Worm (Caenorhabditis elegans) whole organism, mixed stage, embryonic: ENCODE measurements around the gene Y42H9B.3.
A peak's percentile ranks its signal among the peaks of the same experiment; 100 is the strongest.

Experiments
- bed-3 ChIP-seq: fragments of 200-800 bp; sonication (Bioruptor generic); optimal IDR thresholded peaks from 3 replicates; lab custom pipeline; 2018; ENCODE audit warnings: mild to moderate bottlenecking, missing genetic modification characterization, moderate library complexity, missing compliant biosample characterization
- blmp-1 ChIP-seq: fragments of 150-350 bp; optimal IDR thresholded peaks from 2 replicates; lab custom pipeline; 2014; ENCODE audit warnings: missing biosample characterization, missing genetic modification characterization
- ceh-43 ChIP-seq: fragments of 200-800 bp; sonication (Bioruptor generic); optimal IDR thresholded peaks from 2 replicates; lab custom pipeline; 2018; ENCODE audit warnings: mild to moderate bottlenecking, missing genetic modification characterization, moderate library complexity, missing compliant biosample characterization
- ces-1 ChIP-seq: fragments of 150-350 bp; optimal IDR thresholded peaks from 2 replicates; lab custom pipeline; 2014; ENCODE audit warnings: missing biosample characterization, missing genetic modification reagents, missing genetic modification characterization
- drap-1 ChIP-seq: fragments of 200-800 bp; sonication (Bioruptor generic); optimal IDR thresholded peaks from 3 replicates; lab custom pipeline; 2018; ENCODE audit warnings: mild to moderate bottlenecking, missing genetic modification characterization, missing compliant biosample characterization
- elt-1 ChIP-seq: sonication (generic microtip); optimal IDR thresholded peaks from 2 replicates; lab custom pipeline; 2017; ENCODE audit warnings: missing genetic modification characterization, mild to moderate bottlenecking, missing compliant biosample characterization, antibody characterized with exemption, moderate library complexity, borderline replicate concordance; ENCODE audit not compliant: insufficient read depth
- elt-3 ChIP-seq: fragments of 150-350 bp; optimal IDR thresholded peaks from 2 replicates; lab custom pipeline; 2014; ENCODE audit warnings: missing biosample characterization, missing genetic modification characterization
- flh-1 ChIP-seq: fragments of 200-800 bp; sonication (Bioruptor generic); optimal IDR thresholded peaks from 2 replicates; lab custom pipeline; 2018; ENCODE audit warnings: mild to moderate bottlenecking, missing genetic modification characterization, moderate library complexity, missing compliant biosample characterization
- ham-2 ChIP-seq: fragments of 200-800 bp; sonication (Bioruptor generic); optimal IDR thresholded peaks from 2 replicates; lab custom pipeline; 2018; ENCODE audit warnings: mild to moderate bottlenecking, missing genetic modification characterization, missing compliant biosample characterization
- hlh-1 ChIP-seq: fragments of 150-350 bp; optimal IDR thresholded peaks from 2 replicates; lab custom pipeline; 2014; ENCODE audit warnings: missing biosample characterization, missing genetic modification reagents, missing genetic modification characterization
- lin-13 ChIP-seq: fragments of 150-350 bp; optimal IDR thresholded peaks from 2 replicates; lab custom pipeline; 2014; ENCODE audit warnings: missing biosample characterization, missing genetic modification characterization
- lin-32 ChIP-seq: fragments of 200-800 bp; sonication (Bioruptor generic); optimal IDR thresholded peaks from 2 replicates; lab custom pipeline; 2018; ENCODE audit warnings: mild to moderate bottlenecking, missing genetic modification characterization, missing compliant biosample characterization
- lsy-2 ChIP-seq: fragments of 150-350 bp; optimal IDR thresholded peaks from 2 replicates; lab custom pipeline; 2014; ENCODE audit warnings: missing biosample characterization, missing genetic modification characterization
- mab-5 ChIP-seq: fragments of 150-350 bp; optimal IDR thresholded peaks from 2 replicates; lab custom pipeline; 2014; ENCODE audit warnings: missing biosample characterization, missing genetic modification characterization
- mep-1 ChIP-seq: fragments of 150-350 bp; optimal IDR thresholded peaks from 2 replicates; lab custom pipeline; 2017; ENCODE audit warnings: missing biosample characterization, missing genetic modification reagents, missing genetic modification characterization, inconsistent platforms
- mls-2 ChIP-seq: sonication (generic microtip); optimal IDR thresholded peaks from 2 replicates; lab custom pipeline; 2016; ENCODE audit warnings: mild to moderate bottlenecking, missing genetic modification characterization, moderate library complexity, missing compliant biosample characterization
- nhr-12 ChIP-seq: fragments of 150-350 bp; optimal IDR thresholded peaks from 2 replicates; lab custom pipeline; 2014; ENCODE audit warnings: missing biosample characterization, missing genetic modification characterization
- nhr-2 ChIP-seq: fragments of 150-350 bp; optimal IDR thresholded peaks from 2 replicates; lab custom pipeline; 2014; ENCODE audit warnings: missing biosample characterization, missing genetic modification characterization
- sptf-1 ChIP-seq: sonication (generic microtip); optimal IDR thresholded peaks from 2 replicates; lab custom pipeline; 2017; ENCODE audit warnings: mild to moderate bottlenecking, missing genetic modification characterization, moderate library complexity, missing compliant biosample characterization
- unc-120 ChIP-seq: sonication (generic microtip); optimal IDR thresholded peaks from 2 replicates; lab custom pipeline; 2017; ENCODE audit warnings: missing genetic modification characterization, missing compliant biosample characterization; ENCODE audit not compliant: poor library complexity, severe bottlenecking
- unc-39 ChIP-seq: fragments of 150-350 bp; optimal IDR thresholded peaks from 2 replicates; lab custom pipeline; 2014; ENCODE audit warnings: missing biosample characterization, missing genetic modification characterization
- zip-8 ChIP-seq: fragments of 150-350 bp; optimal IDR thresholded peaks from 2 replicates; lab custom pipeline; 2014; ENCODE audit warnings: missing biosample characterization, missing genetic modification characterization

Y42H9B.3 gene

ce11 chrIV:7994715-7995114 is 17.5 kb downstream of the Y42H9B.3 start:
- TF ChIP-seq flh-1 (GFP tag; lab: Kevin White, UChicago) = no peak
- no peak for TF ChIP-seq unc-120 (tag; lab: Kevin White, UChicago)
- TF ChIP-seq hlh-1 (tag; lab: Kevin White, UChicago) = no peak
- TF ChIP-seq lin-32 (GFP tag; lab: Kevin White, UChicago) = no peak
- no peak for TF ChIP-seq ceh-43 (GFP tag; lab: Kevin White, UChicago)
- TF ChIP-seq bed-3 = no peak
- TF ChIP-seq nhr-12 (tag; lab: Kevin White, UChicago) = no peak
- TF ChIP-seq mab-5 (tag; lab: Kevin White, UChicago) = no peak
- no peak for TF ChIP-seq blmp-1 (tag; lab: Kevin White, UChicago)
- TF ChIP-seq unc-39 = no peak

ce11 chrIV:7988385-7988784 is 23.8 kb downstream of the Y42H9B.3 start, which contains the start of gene col-115:
TSS of gene col-115 (plus strand) at chrIV:7988685.
- TF ChIP-seq mab-5 (tag; lab: Kevin White, UChicago) (no peak), lin-32 (GFP tag; lab: Kevin White, UChicago) (no peak), elt-3 (no peak), unc-120 (tag; lab: Kevin White, UChicago) (no peak), zip-8 (tag; lab: Kevin White, UChicago) (no peak), lin-13 (tag; lab: Kevin White, UChicago) (no peak), mls-2 (tag; lab: Kevin White, UChicago) (no peak), blmp-1 (tag; lab: Kevin White, UChicago) (no peak), ces-1 (GFP tag; lab: Kevin White, UChicago) (no peak), ham-2 (no peak), nhr-2 (tag; lab: Kevin White, UChicago) (no peak), mep-1 (no peak), hlh-1 (tag; lab: Kevin White, UChicago) (no peak), nhr-12 (tag; lab: Kevin White, UChicago) (no peak)
- TF ChIP-seq, all 35 proteins: peak for 0

ce11 chrIV:7987083-7987482 is 25.1 kb downstream of the Y42H9B.3 start, which contains the start of gene mec-17:
TSS of gene mec-17 (minus strand) at chrIV:7987183.
- TF ChIP-seq ceh-43 (GFP tag; lab: Kevin White, UChicago) (no peak), lin-13 (tag; lab: Kevin White, UChicago) (no peak), ces-1 (GFP tag; lab: Kevin White, UChicago) (no peak), sptf-1 (no peak), lsy-2 (no peak), nhr-2 (tag; lab: Kevin White, UChicago) (no peak), blmp-1 (tag; lab: Kevin White, UChicago) (no peak), drap-1 (GFP tag; lab: Kevin White, UChicago) (no peak), flh-1 (GFP tag; lab: Kevin White, UChicago) (no peak), zip-8 (tag; lab: Kevin White, UChicago) (no peak), elt-3 (no peak), hlh-1 (tag; lab: Kevin White, UChicago) (no peak), mab-5 (tag; lab: Kevin White, UChicago) (no peak)
- TF ChIP-seq, all 35 proteins: peak for 0

ce11 chrIV:7985737-7986136 is 26.5 kb downstream of the Y42H9B.3 start:
- TF ChIP-seq lin-13 (tag; lab: Kevin White, UChicago) (no peak), elt-3 (peak; percentile 28)
- TF ChIP-seq, all 35 proteins: peak for 1

- TF ChIP-seq unc-39 = no peak
- no peak for TF ChIP-seq drap-1 (GFP tag; lab: Kevin White, UChicago)
These were observed 28.4 kb downstream of the Y42H9B.3 start for ce11 chrIV:7983728-7984346.

ce11 chrIV:7983021-7983420 is 29.2 kb downstream of the Y42H9B.3 start:
- TF ChIP-seq mep-1 = no peak
- TF ChIP-seq elt-1 (tag; lab: Kevin White, UChicago) = peak; percentile 71
- TF ChIP-seq, all 35 proteins: peak for 1

- no peak for TF ChIP-seq lin-32 (GFP tag; lab: Kevin White, UChicago)
- peak; percentile 41 for TF ChIP-seq ces-1 (GFP tag; lab: Kevin White, UChicago)
- TF ChIP-seq mep-1 = peak; percentile 40
- peak; percentile 59 for TF ChIP-seq lsy-2
These were observed 30.1 kb downstream of the Y42H9B.3 start, which contains the start of gene arf-5 for ce11 chrIV:7982024-7982576. TSS of gene arf-5 (plus strand) at chrIV:7982526.
